Worm (Caenorhabditis elegans) whole organism, early embryonic: Measurements from ENCODE around the gene srx-110.

Experiments
- B0310.2 ChIP-seq: sonication (generic microtip); optimal IDR thresholded peaks from 2 replicates; lab custom pipeline; 2016; ENCODE audit warnings: mild to moderate bottlenecking, missing genetic modification characterization, missing compliant biosample characterization
- F13C5.2 ChIP-seq: sonication (generic microtip); optimal IDR thresholded peaks from 2 replicates; lab custom pipeline; 2017; ENCODE audit warnings: mild to moderate bottlenecking, missing genetic modification characterization, inconsistent platforms, missing compliant biosample characterization
- aly-1 ChIP-seq: sonication (generic microtip); optimal IDR thresholded peaks from 2 replicates; lab custom pipeline; 2016; ENCODE audit warnings: missing genetic modification characterization, missing compliant biosample characterization
- ama-1 ChIP-seq: fragments of 150-350 bp; optimal IDR thresholded peaks from 2 replicates; lab custom pipeline; 2014
- ceh-13 ChIP-seq: fragments of 200-800 bp; sonication (Bioruptor generic); optimal IDR thresholded peaks from 2 replicates; lab custom pipeline; 2018; ENCODE audit warnings: mild to moderate bottlenecking, missing genetic modification characterization, missing compliant biosample characterization
- flt-1 ChIP-seq: fragments of 200-800 bp; sonication (Bioruptor generic); IDR thresholded peaks from 2 replicates; pipeline ENCODE4 v1.3.6; 2022; ENCODE audit warnings: missing genetic modification characterization, missing compliant biosample characterization
- hmbx-1 ChIP-seq: sonication (generic microtip); optimal IDR thresholded peaks from 2 replicates; lab custom pipeline; 2016; ENCODE audit warnings: mild to moderate bottlenecking, missing genetic modification characterization, missing compliant biosample characterization
- hnd-1 ChIP-seq: sonication (generic microtip); optimal IDR thresholded peaks from 2 replicates; lab custom pipeline; 2016; ENCODE audit warnings: missing genetic modification characterization, missing compliant biosample characterization
- scrt-1 ChIP-seq: fragments of 200-800 bp; sonication (Bioruptor generic); IDR thresholded peaks from 2 replicates; pipeline ENCODE4 v1.3.6; 2022; ENCODE audit warnings: missing genetic modification characterization, missing compliant biosample characterization
- tbx-37 ChIP-seq: fragments of 200-800 bp; sonication (Bioruptor generic); conservative IDR thresholded peaks from 2 replicates; pipeline ENCODE4 v1.3.6; 2022; ENCODE audit warnings: missing genetic modification reagents, missing genetic modification characterization, missing compliant biosample characterization

ce11 chrII:3741584-3741983 is 32.2 kb downstream of the srx-110 start, which contains the start of gene F12E12.1:
- no peak for TF ChIP-seq hnd-1 (tag; lab: Kevin White, UChicago)
- TF ChIP-seq flt-1 (GFP tag; lab: Robert Waterston, UW), result no peak
- TF ChIP-seq tbx-37 (GFP tag; lab: Robert Waterston, UW), result no peak
- TF ChIP-seq ama-1 (lab: Kevin White, UChicago), result no peak
- TF ChIP-seq aly-1 (tag; lab: Kevin White, UChicago), result no peak
- TF ChIP-seq scrt-1, result no peak
- TF ChIP-seq F13C5.2, result no peak
- TF ChIP-seq B0310.2 (tag; lab: Kevin White, UChicago), result no peak
- no peak for TF ChIP-seq ceh-13 (GFP tag; lab: Kevin White, UChicago)
- TF ChIP-seq hmbx-1 (tag; lab: Kevin White, UChicago), result no peak
